Fruit fly (Drosophila melanogaster): ENCODE measurements around the gene Gss2.

Gene Gss2

DNA sequence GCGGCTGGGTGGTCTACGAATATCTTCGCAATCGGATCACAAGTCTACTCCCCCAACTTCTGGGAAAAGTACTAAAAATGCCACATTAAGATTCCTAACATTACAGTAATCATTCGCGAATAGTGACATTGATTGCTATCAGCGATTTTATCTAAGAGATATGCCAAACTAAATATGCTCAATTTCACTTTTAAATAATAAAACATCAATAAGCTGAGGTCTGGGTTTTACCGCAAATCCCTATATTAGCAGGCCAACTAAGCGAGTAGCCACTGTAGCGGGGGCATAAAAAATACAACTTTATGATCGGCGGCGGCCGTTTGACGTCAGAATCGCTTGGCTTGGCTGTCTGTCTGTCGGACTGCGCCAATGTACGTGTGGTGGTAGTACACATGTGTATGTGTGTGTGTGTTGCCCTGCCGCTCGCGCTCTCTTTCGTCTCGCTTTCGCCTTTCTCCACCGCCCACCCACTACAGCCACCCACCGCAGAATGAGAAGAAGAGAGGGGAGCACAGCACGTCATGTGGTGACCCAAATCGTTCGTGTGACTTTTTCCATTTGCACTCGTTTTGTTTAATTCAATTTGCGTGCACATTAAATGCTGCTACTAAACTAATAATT, 19.1 kb upstream of the Gss2 start (continued):
- TF ChIP-seq CG12071 (GFP tag; optimal IDR thresholded peaks at IDR 0.05) (peak; percentile 95), her (GFP tag; optimal IDR thresholded peaks at IDR 0.05) (peak; percentile 90), NC2α (GFP tag; optimal IDR thresholded peaks at IDR 0.05) (peak; percentile 88), CG12219 (GFP tag; optimal IDR thresholded peaks at IDR 0.05) (peak; percentile 93), Nf-YA (GFP tag; IDR thresholded peaks at IDR 0.05) (peak; percentile 87), Ets65A (GFP tag) (peak; percentile 99), chinmo (GFP tag; IDR thresholded peaks at IDR 0.05; ENCODE audit: partially characterized antibody) (0 out of 4 replicates have a peak, but pooled peaks have one; percentile 30), H2.0 (GFP tag; IDR thresholded peaks at IDR 0.05) (peak; percentile 97), YL-1 (GFP tag; optimal IDR thresholded peaks at IDR 0.05) (peak; percentile 78), tna (GFP tag; IDR thresholded peaks at IDR 0.05; ENCODE audit: partially characterized antibody) (no peak), CG7271 (tag; optimal IDR thresholded peaks at IDR 0.05) (peak; percentile 9), CG7963 (GFP tag; IDR thresholded peaks at IDR 0.05; ENCODE audit: partially characterized antibody) (no peak), unc-4 (GFP tag; IDR thresholded peaks at IDR 0.05; ENCODE audit: partially characterized antibody) (no peak), Six4 (GFP tag; optimal IDR thresholded peaks at IDR 0.05) (peak; percentile 84), peb (GFP tag; IDR thresholded peaks at IDR 0.05) (peak; percentile 93), CG16815 (GFP tag; optimal IDR thresholded peaks at IDR 0.05) (peak; percentile 92), danr (GFP tag; IDR thresholded peaks at IDR 0.05) (peak; percentile 91), trem (tag; optimal IDR thresholded peaks at IDR 0.05) (peak; percentile 65), CG31365 (tag; optimal IDR thresholded peaks at IDR 0.05) (peak; percentile 79), trh (GFP tag; optimal IDR thresholded peaks at IDR 0.05) (peak; percentile 76), Fer1 (GFP tag; optimal IDR thresholded peaks at IDR 0.05) (peak; percentile 91), CG13894 (tag; optimal IDR thresholded peaks at IDR 0.05) (peak; percentile 93), lola (GFP tag; optimal IDR thresholded peaks at IDR 0.05) (peak in 1 of 3 experiments; percentile 79), cwo (GFP tag; optimal IDR thresholded peaks at IDR 0.05) (peak; percentile 90), Chrac-16 (GFP tag; optimal IDR thresholded peaks at IDR 0.05) (peak; percentile 96), CG13775 (GFP tag; optimal IDR thresholded peaks at IDR 0.05) (peak; percentile 88), pzg (GFP tag; optimal IDR thresholded peaks at IDR 0.05) (peak; percentile 20), CG8281 (tag; optimal IDR thresholded peaks at IDR 0.05) (peak; percentile 85), CG32532 (GFP tag; IDR thresholded peaks at IDR 0.05) (peak; percentile 97), nau (GFP tag; optimal IDR thresholded peaks at IDR 0.05) (peak; percentile 89), Vsx1 (GFP tag; optimal IDR thresholded peaks at IDR 0.05) (peak; percentile 76), CG5245 (GFP tag; optimal IDR thresholded peaks at IDR 0.05) (peak; percentile 85), fd96Cb (tag; optimal IDR thresholded peaks at IDR 0.05) (peak; percentile 90), Dip3 (GFP tag; optimal IDR thresholded peaks at IDR 0.05) (peak; percentile 97), CG17385 (GFP tag; optimal IDR thresholded peaks at IDR 0.05) (peak; percentile 93), CG13287 (GFP tag; IDR thresholded peaks at IDR 0.05; ENCODE audit: partially characterized antibody) (no peak; the same call in 1 of the 2 replicates), slou (GFP tag; optimal IDR thresholded peaks at IDR 0.05) (peak; percentile 89), CG8290 (GFP tag; optimal IDR thresholded peaks at IDR 0.05) (peak; percentile 87), CG8290 (tag; optimal IDR thresholded peaks at IDR 0.05) (peak; percentile 68 to 99), oc (tag; optimal IDR thresholded peaks at IDR 0.05) (peak; percentile 97), pros (GFP tag; optimal IDR thresholded peaks at IDR 0.05) (peak; percentile 58), ab (GFP tag; optimal IDR thresholded peaks at IDR 0.05) (peak; percentile 92), hth (optimal IDR thresholded peaks at IDR 0.05) (no peak), sr (GFP tag; IDR thresholded peaks at IDR 0.05) (peak; percentile 69; the same call in 2 of the 3 replicates), CG16813 (GFP tag; IDR thresholded peaks at IDR 0.05; ENCODE audit: partially characterized antibody) (no peak), Dad (GFP tag; optimal IDR thresholded peaks at IDR 0.05) (peak; percentile 96), E2f1 (GFP tag; IDR thresholded peaks at IDR 0.05) (peak; percentile 93), da (GFP tag; optimal IDR thresholded peaks at IDR 0.05) (peak; percentile 80), CG18764 (GFP tag; optimal IDR thresholded peaks at IDR 0.05) (peak; percentile 74)
